Fruit fly (Drosophila melanogaster) whole organism, embryonic: ENCODE results near the gene CG13314.

Experiments used
- C15 ChIP-seq: fragments of 200-800 bp; sonication (Bioruptor generic); IDR thresholded peaks from 3 replicates; pipeline ENCODE4 v1.3.6; 2022; ENCODE audit warnings: missing biosample characterization, missing genetic modification characterization
- CG10543 ChIP-seq: fragments of 200-800 bp; sonication (Bioruptor generic); optimal IDR thresholded peaks from 3 replicates; lab custom pipeline; 2017; ENCODE audit warnings: missing biosample characterization, mild to moderate bottlenecking, missing genetic modification characterization, moderate library complexity
- CG11456 ChIP-seq: fragments of 200-800 bp; sonication (Bioruptor generic); IDR thresholded peaks from 3 replicates; pipeline ENCODE4 v1.3.6; 2022; ENCODE audit warnings: missing biosample characterization, missing genetic modification characterization
- CG11696 ChIP-seq: fragments of 200-800 bp; sonication (Bioruptor generic); IDR thresholded peaks from 2 replicates; pipeline ENCODE4 v1.3.6; 2022; ENCODE audit warnings: missing biosample characterization, missing genetic modification characterization
- CG17359 ChIP-seq: fragments of 200-800 bp; sonication (Bioruptor generic); optimal IDR thresholded peaks from 3 replicates; lab custom pipeline; 2018; ENCODE audit warnings: missing biosample characterization, mild to moderate bottlenecking, missing genetic modification characterization, moderate library complexity
- CG17361 ChIP-seq: fragments of 200-800 bp; sonication (Bioruptor generic); IDR thresholded peaks from 3 replicates; pipeline ENCODE4 v1.3.6; 2022; ENCODE audit warnings: missing biosample characterization, missing genetic modification characterization
- CG17385 ChIP-seq: fragments of 200-800 bp; sonication (Bioruptor generic); optimal IDR thresholded peaks from 3 replicates; lab custom pipeline; 2018; ENCODE audit warnings: missing biosample characterization, mild to moderate bottlenecking, missing genetic modification characterization
- CG18599 ChIP-seq: fragments of 200-800 bp; sonication (Bioruptor generic); optimal IDR thresholded peaks from 3 replicates; lab custom pipeline; 2017; ENCODE audit warnings: missing biosample characterization, missing genetic modification characterization, mild to moderate bottlenecking, moderate library complexity, missing genetic modification reagents
- CG2712 ChIP-seq: fragments of 200-800 bp; optimal IDR thresholded peaks from 3 replicates; lab custom pipeline; 2019; ENCODE audit warnings: missing biosample characterization, mild to moderate bottlenecking, missing genetic modification characterization, moderate library complexity
- CG32772 ChIP-seq: fragments of 200-800 bp; sonication (Bioruptor generic); IDR thresholded peaks from 2 replicates; pipeline ENCODE4 v1.3.6; 2022; ENCODE audit warnings: missing biosample characterization, missing genetic modification characterization
- CG4404 ChIP-seq: fragments of 200-800 bp; sonication (Bioruptor generic); IDR thresholded peaks from 2 replicates; pipeline ENCODE4 v1.3.6; 2022; ENCODE audit warnings: missing biosample characterization, missing genetic modification characterization
- CG4730 ChIP-seq: fragments of 200-800 bp; sonication (Bioruptor generic); IDR thresholded peaks from 2 replicates; pipeline ENCODE4 v1.3.6; 2022; ENCODE audit warnings: missing biosample characterization, missing genetic modification characterization
- CG7928 ChIP-seq: fragments of 200-800 bp; sonication (Bioruptor generic); optimal IDR thresholded peaks from 2 replicates; lab custom pipeline; 2017; ENCODE audit warnings: missing biosample characterization, mild to moderate bottlenecking, missing genetic modification characterization
- CG8290 ChIP-seq, 3 experiments: fragments of 200-800 bp; sonication (Bioruptor generic); optimal IDR thresholded peaks; 2 replicates each; lab custom pipeline; 2016 to 2019; ENCODE audit warnings: missing biosample characterization in 3 of 3, missing genetic modification characterization in 3 of 3, mild to moderate bottlenecking in 2 of 3, moderate library complexity in 1 of 3
- D ChIP-seq, 2 experiments: fragments of 200-800 bp in 1 of 2; fragments of >200 bp in 1 of 2; sonication (Bioruptor generic) in 1 of 2; optimal IDR thresholded peaks; 2 replicates in 1 of 2; 3 replicates in 1 of 2; lab custom pipeline; 2017; ENCODE audit warnings: mild to moderate bottlenecking in 1 of 2, missing biosample characterization in 1 of 2, missing genetic modification characterization in 1 of 2, missing genetic modification reagents in 1 of 2
- Dref ChIP-seq: fragments of 200-800 bp; sonication (Bioruptor generic); IDR thresholded peaks from 2 replicates; pipeline ENCODE4 v1.3.6; 2022; ENCODE audit warnings: missing biosample characterization, missing genetic modification characterization
- Eip74EF ChIP-seq, 2 experiments: fragments of 200-800 bp in 1 of 2; fragments of >200 bp in 1 of 2; sonication (Bioruptor generic) in 1 of 2; optimal IDR thresholded peaks; 2 replicates each; lab custom pipeline; 2017 to 2019; ENCODE audit warnings: missing biosample characterization in 2 of 2, missing genetic modification characterization in 2 of 2, mild to moderate bottlenecking in 1 of 2, moderate library complexity in 1 of 2
- Hmr ChIP-seq: fragments of 200-800 bp; sonication (Bioruptor generic); optimal IDR thresholded peaks from 3 replicates; lab custom pipeline; 2017; ENCODE audit warnings: mild to moderate bottlenecking, missing biosample characterization, missing genetic modification reagents, missing genetic modification characterization
- Hsf ChIP-seq: fragments of 200-800 bp; sonication (Bioruptor generic); optimal IDR thresholded peaks from 3 replicates; lab custom pipeline; 2016; ENCODE audit warnings: missing biosample characterization, missing genetic modification characterization
- Med ChIP-seq: fragments of 200-800 bp; sonication (Bioruptor generic); peaks from one replicate; lab custom pipeline; 2016; ENCODE audit warnings: missing biosample characterization, missing genetic modification characterization, mild to moderate bottlenecking, inconsistent platforms, moderate library complexity
- Neu2 ChIP-seq: fragments of 200-800 bp; sonication (Bioruptor generic); optimal IDR thresholded peaks from 3 replicates; lab custom pipeline; 2016; ENCODE audit warnings: missing biosample characterization, missing genetic modification characterization, borderline replicate concordance
- NfI ChIP-seq: fragments of 200-800 bp; sonication (Bioruptor generic); optimal IDR thresholded peaks from 3 replicates; lab custom pipeline; 2018; ENCODE audit warnings: missing biosample characterization, mild to moderate bottlenecking, missing genetic modification characterization, moderate library complexity
- Rfx ChIP-seq: fragments of 200-800 bp; sonication (Bioruptor generic); IDR thresholded peaks from 2 replicates; pipeline ENCODE4 v1.3.6; 2022; ENCODE audit warnings: missing biosample characterization, missing genetic modification characterization
- Xrp1 ChIP-seq: fragments of 200-800 bp; sonication (Bioruptor generic); IDR thresholded peaks from 2 replicates; pipeline ENCODE4 v1.3.6; 2022; ENCODE audit warnings: missing biosample characterization, missing genetic modification characterization
- ara ChIP-seq: fragments of 200-800 bp; sonication (Bioruptor generic); IDR thresholded peaks from 2 replicates; pipeline ENCODE4 v1.3.6; 2022; ENCODE audit warnings: missing biosample characterization, missing genetic modification characterization
- bcd ChIP-seq: fragments of 200-800 bp; sonication (Bioruptor generic); optimal IDR thresholded peaks from 2 replicates; lab custom pipeline; 2017; ENCODE audit warnings: missing biosample characterization, mild to moderate bottlenecking, missing genetic modification characterization
- caup ChIP-seq: fragments of 200-800 bp; sonication (Bioruptor generic); optimal IDR thresholded peaks from 3 replicates; lab custom pipeline; 2017; ENCODE audit warnings: missing biosample characterization, mild to moderate bottlenecking, missing genetic modification characterization, moderate library complexity; ENCODE audit not compliant: severe bottlenecking
- chinmo ChIP-seq: fragments of 200-800 bp; sonication (Bioruptor generic); IDR thresholded peaks from 4 replicates; pipeline ENCODE4 v1.3.6; 2022; ENCODE audit warnings: missing biosample characterization, missing genetic modification characterization; ENCODE audit not compliant: partially characterized antibody
- cwo ChIP-seq: fragments of 200-800 bp; sonication (Bioruptor generic); optimal IDR thresholded peaks from 3 replicates; lab custom pipeline; 2017; ENCODE audit warnings: missing biosample characterization, missing genetic modification characterization, mild to moderate bottlenecking, moderate library complexity, missing genetic modification reagents
- dmrt11E ChIP-seq: fragments of 200-800 bp; sonication (Bioruptor generic); optimal IDR thresholded peaks from 3 replicates; lab custom pipeline; 2018; ENCODE audit warnings: missing biosample characterization, mild to moderate bottlenecking, missing genetic modification characterization, moderate library complexity
- dmrt99B ChIP-seq: fragments of 200-800 bp; sonication (Bioruptor generic); optimal IDR thresholded peaks from 2 replicates; lab custom pipeline; 2018; ENCODE audit warnings: missing biosample characterization, mild to moderate bottlenecking, missing genetic modification characterization, moderate library complexity
- esg ChIP-seq: fragments of 200-800 bp; sonication (Bioruptor generic); conservative IDR thresholded peaks from 2 replicates; pipeline ENCODE4 v1.3.6; 2022; ENCODE audit warnings: missing biosample characterization, missing genetic modification characterization
- fd96Cb ChIP-seq: fragments of 200-800 bp; sonication (Bioruptor generic); optimal IDR thresholded peaks from 2 replicates; lab custom pipeline; 2018; ENCODE audit warnings: missing biosample characterization, mild to moderate bottlenecking, missing genetic modification characterization, moderate library complexity
- gcm2 ChIP-seq: fragments of 200-800 bp; sonication (Bioruptor generic); optimal IDR thresholded peaks from 2 replicates; lab custom pipeline; 2016; ENCODE audit warnings: missing biosample characterization, missing genetic modification characterization
- hth ChIP-seq: fragments of >200 bp; optimal IDR thresholded peaks from 2 replicates; lab custom pipeline; 2017; ENCODE audit warnings: inconsistent platforms
- lab ChIP-seq: fragments of 200-800 bp; sonication (Bioruptor generic); optimal IDR thresholded peaks from 3 replicates; lab custom pipeline; 2017; ENCODE audit warnings: missing biosample characterization, missing genetic modification characterization, mild to moderate bottlenecking, moderate library complexity, missing genetic modification reagents
- lmd ChIP-seq: fragments of 200-800 bp; sonication (Bioruptor generic); IDR thresholded peaks from 2 replicates; pipeline ENCODE4 v1.3.6; 2022; ENCODE audit warnings: missing biosample characterization, missing genetic modification characterization
- lola ChIP-seq, 3 experiments: fragments of >200 bp in 2 of 3; fragments of 200-800 bp in 1 of 3; sonication (Bioruptor generic) in 1 of 3; optimal IDR thresholded peaks; 2 replicates each; lab custom pipeline; 2017 to 2019; ENCODE audit warnings: missing biosample characterization in 3 of 3, missing genetic modification characterization in 3 of 3, mild to moderate bottlenecking in 1 of 3, moderate library complexity in 1 of 3
- onecut ChIP-seq: fragments of 200-800 bp; sonication (Bioruptor generic); IDR thresholded peaks from 2 replicates; pipeline ENCODE4 v1.3.6; 2022; ENCODE audit warnings: missing biosample characterization, missing genetic modification characterization
- pum ChIP-seq: fragments of 200-800 bp; sonication (Bioruptor generic); optimal IDR thresholded peaks from 2 replicates; lab custom pipeline; 2016; ENCODE audit warnings: missing biosample characterization, missing genetic modification characterization
- rib ChIP-seq: fragments of 200-800 bp; sonication (Bioruptor generic); IDR thresholded peaks from 2 replicates; pipeline ENCODE4 v1.3.6; 2022; ENCODE audit warnings: missing biosample characterization, missing genetic modification characterization
- sc ChIP-seq, 3 experiments: fragments of >200 bp in 2 of 3; fragments of 200-800 bp in 1 of 3; sonication (Bioruptor generic) in 1 of 3; optimal IDR thresholded peaks; 2 replicates in 2 of 3; 3 replicates in 1 of 3; lab custom pipeline; 2017; ENCODE audit warnings: mild to moderate bottlenecking in 1 of 3, missing biosample characterization in 1 of 3, missing genetic modification characterization in 1 of 3, missing genetic modification reagents in 1 of 3
- sens ChIP-seq: fragments of 200-800 bp; sonication (Bioruptor generic); peaks from one replicate; lab custom pipeline; 2016; ENCODE audit warnings: missing biosample characterization, missing genetic modification characterization
- zf30C ChIP-seq: fragments of 200-800 bp; sonication (Bioruptor generic); optimal IDR thresholded peaks from 3 replicates; lab custom pipeline; 2018; ENCODE audit warnings: missing biosample characterization, mild to moderate bottlenecking, missing genetic modification characterization
- zfh1 ChIP-seq: fragments of 200-800 bp; sonication (Bioruptor generic); IDR thresholded peaks from 3 replicates; pipeline ENCODE4 v1.3.6; 2022; ENCODE audit warnings: missing biosample characterization, missing genetic modification characterization

The CG13314 gene

DNA sequence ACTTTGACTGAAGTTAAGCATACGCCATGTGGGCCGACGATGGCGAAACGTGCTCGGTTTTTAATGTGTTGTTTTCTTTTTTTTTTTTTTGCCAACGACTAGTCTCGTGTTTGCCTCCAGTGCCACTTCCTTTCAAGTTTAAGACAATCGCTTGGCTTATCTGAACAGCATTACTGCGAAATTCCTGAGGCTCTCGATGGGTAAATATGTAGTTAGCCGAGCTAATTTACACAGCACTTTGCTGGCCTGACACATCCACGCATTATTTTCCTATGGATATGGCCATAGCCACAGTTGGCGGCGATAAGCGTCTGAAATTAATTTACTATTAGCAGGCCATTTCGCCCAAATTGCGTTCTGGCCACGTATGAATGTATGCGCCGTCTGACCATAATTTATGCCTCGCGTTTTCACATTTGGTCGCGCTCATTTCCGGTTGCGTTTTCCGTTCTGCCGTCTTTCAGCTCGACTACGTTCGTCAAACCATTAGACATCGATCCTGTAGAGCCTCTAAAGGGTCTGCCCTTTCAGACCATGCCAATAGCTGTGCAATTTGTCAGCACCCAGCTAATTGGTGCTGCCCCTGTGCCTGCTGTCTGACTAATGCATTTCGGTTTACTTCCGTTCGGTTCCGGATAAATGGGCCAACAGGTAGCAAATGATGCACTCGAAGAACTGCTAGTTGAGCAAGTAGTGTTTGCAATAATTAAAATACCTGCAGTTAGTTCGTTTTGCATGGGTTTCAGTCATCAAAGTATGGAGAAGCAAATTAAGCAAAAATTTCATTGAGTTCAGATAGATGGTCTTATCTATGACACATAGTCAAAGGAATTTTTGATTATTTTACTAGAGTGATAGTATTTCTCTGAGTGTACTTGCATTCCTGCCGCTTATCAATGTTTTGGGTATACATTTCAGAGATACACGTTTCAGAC is 39.1 kb downstream of the CG13314 start (continued):
- TF ChIP-seq CG18599 (GFP tag; lab: Kevin White, UChicago) (peak; percentile 50), lola (GFP tag; optimal IDR thresholded peaks at IDR 0.05; lab: Kevin White, UChicago) (peak in 1 of 3 experiments; percentile 28), Xrp1 (GFP tag; lab: Robert Waterston, UW) (peak; percentile 25; the same call in 1 of the 2 replicates), zfh1 (GFP tag; lab: Robert Waterston, UW) (peak; percentile 50; the same call in 1 of the 3 replicates), Dref (0 out of 2 replicates have a peak, but pooled peaks have one; percentile 19), Neu2 (GFP tag; lab: Kevin White, UChicago) (peak; percentile 34), CG11696 (GFP tag; lab: Robert Waterston, UW) (no peak), zf30C (GFP tag; lab: Kevin White, UChicago) (peak; percentile 79), cwo (peak; percentile 26), lab (peak; percentile 51), onecut (GFP tag; lab: Robert Waterston, UW) (no peak), sens (GFP tag; lab: Kevin White, UChicago) (peak; percentile 11), dmrt11E (tag; lab: Kevin White, UChicago) (peak; percentile 26), CG4404 (no peak), lmd (GFP tag; lab: Robert Waterston, UW) (0 out of 2 replicates have a peak, but pooled peaks have one; percentile 6), esg (GFP tag; lab: Robert Waterston, UW) (no peak), CG8290 (GFP tag; optimal IDR thresholded peaks at IDR 0.05; lab: Kevin White, UChicago) (no peak), CG8290 (tag; optimal IDR thresholded peaks at IDR 0.05; lab: Kevin White, UChicago) (peak in 1 of 2 experiments; percentile 66), Rfx (GFP tag; lab: Robert Waterston, UW) (peak; percentile 50; the same call in 1 of the 2 replicates), caup (GFP tag; lab: Kevin White, UChicago) (peak; percentile 23), Med (GFP tag; lab: Kevin White, UChicago) (peak; percentile 67)
- TF ChIP-seq, all 482 proteins: peak for 36

dm6 chr3L:9023627-9024026 is 42.0 kb downstream of the CG13314 start:
- TF ChIP-seq C15 (GFP tag; lab: Robert Waterston, UW) (0 out of 3 replicates have a peak, but pooled peaks have one; percentile 18), pum (peak; percentile 63), D (optimal IDR thresholded peaks at IDR 0.05; lab: Kevin White, UChicago) (no peak), D (GFP tag; optimal IDR thresholded peaks at IDR 0.05; lab: Kevin White, UChicago) (peak; percentile 55), NfI (GFP tag; lab: Kevin White, UChicago) (peak; percentile 39), CG17359 (tag; lab: Kevin White, UChicago) (peak; percentile 49), CG17385 (GFP tag; lab: Kevin White, UChicago) (peak; percentile 47), CG4730 (peak; percentile 7; the same call in 1 of the 2 replicates), Eip74EF (GFP tag; optimal IDR thresholded peaks at IDR 0.05; lab: Kevin White, UChicago) (peak in 1 of 2 experiments; percentile 42), CG10543 (GFP tag; lab: Kevin White, UChicago) (peak; percentile 6), CG17361 (GFP tag; lab: Robert Waterston, UW) (peak; percentile 73), lmd (GFP tag; lab: Robert Waterston, UW) (peak; percentile 54), CG7928 (no peak), bcd (GFP tag; lab: Kevin White, UChicago) (peak; percentile 43), ara (GFP tag; lab: Robert Waterston, UW) (peak; percentile 87), Hsf (GFP tag; lab: Kevin White, UChicago) (peak; percentile 72), fd96Cb (tag; lab: Kevin White, UChicago) (peak; percentile 57), CG32772 (peak; percentile 56), gcm2 (GFP tag; lab: Kevin White, UChicago) (peak; percentile 16), CG11456 (0 out of 3 replicates have a peak, but pooled peaks have one; percentile 37), chinmo (GFP tag; lab: Robert Waterston, UW) (no peak), sc (optimal IDR thresholded peaks at IDR 0.05; lab: Kevin White, UChicago) (no peak), sc (GFP tag; optimal IDR thresholded peaks at IDR 0.05; lab: Kevin White, UChicago) (peak; percentile 21), rib (GFP tag; lab: Robert Waterston, UW) (no peak), hth (lab: Kevin White, UChicago) (no peak), Hmr (GFP tag; lab: Kevin White, UChicago) (peak; percentile 28), CG2712 (tag; lab: Kevin White, UChicago) (peak; percentile 85), dmrt99B (tag; lab: Kevin White, UChicago) (peak; percentile 59)
